Fruit fly (Drosophila melanogaster) whole organism, prepupa: ENCODE data around the gene rho-4.
A peak's percentile ranks its signal among the peaks of the same experiment; 100 is the strongest.

ENCODE experiments used
- Blimp-1 ChIP-seq: fragments of 200-800 bp; sonication (Bioruptor generic); optimal IDR thresholded peaks from 3 replicates; lab custom pipeline; 2017; ENCODE audit warnings: missing biosample characterization, missing genetic modification characterization, mild to moderate bottlenecking, moderate library complexity, missing genetic modification reagents
- CG10631 ChIP-seq: fragments of 200-800 bp; sonication (Bioruptor generic); optimal IDR thresholded peaks from 2 replicates; lab custom pipeline; 2016; ENCODE audit warnings: missing biosample characterization, missing genetic modification characterization
- CG11294 ChIP-seq: fragments of 200-800 bp; sonication (Bioruptor generic); IDR thresholded peaks from 2 replicates; pipeline ENCODE4 v1.3.6; 2022; ENCODE audit warnings: missing biosample characterization, missing genetic modification characterization
- CG11762 ChIP-seq: fragments of 200-800 bp; sonication (Bioruptor generic); optimal IDR thresholded peaks from 3 replicates; lab custom pipeline; 2016; ENCODE audit warnings: missing biosample characterization, missing genetic modification characterization; ENCODE audit not compliant: insufficient read depth
- CG11902 ChIP-seq: fragments of 200-800 bp; sonication (Bioruptor generic); optimal IDR thresholded peaks from 3 replicates; lab custom pipeline; 2016; ENCODE audit warnings: missing biosample characterization, missing genetic modification characterization
- CG15336 ChIP-seq: fragments of 200-800 bp; sonication (Bioruptor generic); IDR thresholded peaks from 2 replicates; pipeline ENCODE4 v1.3.6; 2022; ENCODE audit warnings: missing biosample characterization, missing genetic modification characterization
- CG1621 ChIP-seq: fragments of 200-800 bp; sonication (Bioruptor generic); optimal IDR thresholded peaks from 3 replicates; lab custom pipeline; 2018; ENCODE audit warnings: missing biosample characterization, mild to moderate bottlenecking, missing genetic modification characterization
- CG16779 ChIP-seq: fragments of 200-800 bp; sonication (Bioruptor generic); optimal IDR thresholded peaks from 3 replicates; lab custom pipeline; 2017; ENCODE audit warnings: missing biosample characterization, mild to moderate bottlenecking, missing genetic modification characterization
- CG3032 ChIP-seq: fragments of 200-800 bp; optimal IDR thresholded peaks from 2 replicates; lab custom pipeline; 2019; ENCODE audit warnings: missing biosample characterization, mild to moderate bottlenecking, missing genetic modification characterization, moderate library complexity
- CG32006 ChIP-seq: fragments of 200-800 bp; sonication (Bioruptor generic); optimal IDR thresholded peaks from 3 replicates; lab custom pipeline; 2017; ENCODE audit warnings: missing biosample characterization, mild to moderate bottlenecking, missing genetic modification characterization
- CG3919 ChIP-seq: fragments of 200-800 bp; sonication (Bioruptor generic); optimal IDR thresholded peaks from 3 replicates; lab custom pipeline; 2016; ENCODE audit warnings: missing biosample characterization, missing genetic modification characterization
- CG4318 ChIP-seq: fragments of 200-800 bp; sonication (Bioruptor generic); optimal IDR thresholded peaks from 3 replicates; lab custom pipeline; 2017; ENCODE audit warnings: missing biosample characterization, mild to moderate bottlenecking, missing genetic modification characterization
- CG6163 ChIP-seq: fragments of 200-800 bp; sonication (Bioruptor generic); IDR thresholded peaks from 3 replicates; pipeline ENCODE4 v1.3.6; 2022; ENCODE audit warnings: missing biosample characterization, missing genetic modification characterization
- CG6808 ChIP-seq: fragments of 200-800 bp; sonication (Bioruptor generic); optimal IDR thresholded peaks from 3 replicates; lab custom pipeline; 2017; ENCODE audit warnings: missing biosample characterization, missing genetic modification characterization, mild to moderate bottlenecking, moderate library complexity, missing genetic modification reagents
- CG6854 ChIP-seq: fragments of 200-800 bp; sonication (Bioruptor generic); optimal IDR thresholded peaks from 2 replicates; lab custom pipeline; 2017; ENCODE audit warnings: missing biosample characterization, mild to moderate bottlenecking, missing genetic modification characterization
- CG7368 ChIP-seq: fragments of 200-800 bp; sonication (Bioruptor generic); optimal IDR thresholded peaks from 3 replicates; lab custom pipeline; 2016; ENCODE audit warnings: missing biosample characterization, missing genetic modification characterization
- CG8119 ChIP-seq: fragments of 200-800 bp; sonication (Bioruptor generic); IDR thresholded peaks from 3 replicates; pipeline ENCODE4 v1.3.6; 2022; ENCODE audit warnings: missing biosample characterization, missing genetic modification characterization
- CG8319 ChIP-seq: fragments of 200-800 bp; sonication (Bioruptor generic); optimal IDR thresholded peaks from 3 replicates; lab custom pipeline; 2016; ENCODE audit warnings: missing biosample characterization, missing genetic modification characterization
- CG8632 ChIP-seq: fragments of 200-800 bp; sonication (Bioruptor generic); optimal IDR thresholded peaks from 3 replicates; lab custom pipeline; 2016; ENCODE audit warnings: missing biosample characterization, missing genetic modification characterization
- Eip75B ChIP-seq: fragments of 200-800 bp; sonication (Bioruptor generic); optimal IDR thresholded peaks from 3 replicates; lab custom pipeline; 2016; ENCODE audit warnings: missing biosample characterization, missing genetic modification characterization
- Eip78C ChIP-seq: fragments of 200-800 bp; sonication (Bioruptor generic); peaks from one replicate; lab custom pipeline; 2016; ENCODE audit warnings: missing biosample characterization, missing genetic modification characterization
- Eip93F ChIP-seq: fragments of 200-800 bp; sonication (Bioruptor generic); optimal IDR thresholded peaks from 2 replicates; lab custom pipeline; 2016; ENCODE audit warnings: missing biosample characterization, mild to moderate bottlenecking, missing genetic modification characterization
- Ets96B ChIP-seq: fragments of 200-800 bp; optimal IDR thresholded peaks from 2 replicates; lab custom pipeline; 2019; ENCODE audit warnings: missing biosample characterization, mild to moderate bottlenecking, missing genetic modification characterization, moderate library complexity
- Gug ChIP-seq: fragments of 200-800 bp; sonication (Bioruptor generic); IDR thresholded peaks from 2 replicates; pipeline ENCODE4 v1.3.6; 2022; ENCODE audit warnings: missing biosample characterization, missing genetic modification characterization
- Hr39 ChIP-seq: fragments of 200-800 bp; sonication (Bioruptor generic); optimal IDR thresholded peaks from 2 replicates; lab custom pipeline; 2016; ENCODE audit warnings: missing biosample characterization, missing genetic modification characterization
- Hr4 ChIP-seq: fragments of 200-800 bp; sonication (Bioruptor generic); optimal IDR thresholded peaks from 3 replicates; lab custom pipeline; 2016; ENCODE audit warnings: missing biosample characterization, missing genetic modification characterization
- Lpt ChIP-seq: fragments of 200-800 bp; sonication (Bioruptor generic); optimal IDR thresholded peaks from 3 replicates; lab custom pipeline; 2016; ENCODE audit warnings: missing biosample characterization, missing genetic modification characterization
- Met ChIP-seq: fragments of 200-800 bp; sonication (Bioruptor generic); optimal IDR thresholded peaks from 3 replicates; lab custom pipeline; 2016; ENCODE audit warnings: missing biosample characterization, missing genetic modification characterization
- OdsH ChIP-seq: fragments of 200-800 bp; sonication (Bioruptor generic); optimal IDR thresholded peaks from 3 replicates; lab custom pipeline; 2016; ENCODE audit warnings: missing biosample characterization, missing genetic modification characterization
- Smox ChIP-seq: fragments of 200-800 bp; sonication (Bioruptor generic); optimal IDR thresholded peaks from 3 replicates; lab custom pipeline; 2016; ENCODE audit warnings: missing biosample characterization, missing genetic modification characterization
- Sox102F ChIP-seq: fragments of 200-800 bp; sonication (Bioruptor generic); optimal IDR thresholded peaks from 2 replicates; lab custom pipeline; 2016; ENCODE audit warnings: missing biosample characterization, mild to moderate bottlenecking, missing genetic modification characterization
- acj6 ChIP-seq: fragments of 200-800 bp; sonication (Bioruptor generic); optimal IDR thresholded peaks from 3 replicates; lab custom pipeline; 2016; ENCODE audit warnings: missing biosample characterization, missing genetic modification characterization
- cyc ChIP-seq: fragments of 200-800 bp; sonication (Bioruptor generic); optimal IDR thresholded peaks from 3 replicates; lab custom pipeline; 2016; ENCODE audit warnings: missing biosample characterization, missing genetic modification characterization
- dsx ChIP-seq: fragments of 200-800 bp; optimal IDR thresholded peaks from 3 replicates; lab custom pipeline; 2019; ENCODE audit warnings: missing biosample characterization, mild to moderate bottlenecking, missing genetic modification characterization, moderate library complexity; ENCODE audit not compliant: poor library complexity, severe bottlenecking
- eg ChIP-seq: fragments of 200-800 bp; sonication (Bioruptor generic); IDR thresholded peaks from 3 replicates; pipeline ENCODE4 v1.3.6; 2022; ENCODE audit warnings: missing biosample characterization, missing genetic modification characterization
- fd59A ChIP-seq: fragments of 200-800 bp; sonication (Bioruptor generic); optimal IDR thresholded peaks from 2 replicates; lab custom pipeline; 2017; ENCODE audit warnings: missing biosample characterization, mild to moderate bottlenecking, missing genetic modification characterization, missing genetic modification reagents
- fkh ChIP-seq: fragments of 200-800 bp; sonication (Bioruptor generic); optimal IDR thresholded peaks from 3 replicates; lab custom pipeline; 2017; ENCODE audit warnings: missing biosample characterization, mild to moderate bottlenecking, missing genetic modification characterization, moderate library complexity
- lz ChIP-seq: fragments of 200-800 bp; sonication (Bioruptor generic); optimal IDR thresholded peaks from 3 replicates; lab custom pipeline; 2016; ENCODE audit warnings: missing biosample characterization, missing genetic modification characterization
- pdm3 ChIP-seq: fragments of 200-800 bp; sonication (Bioruptor generic); optimal IDR thresholded peaks from 3 replicates; lab custom pipeline; 2016; ENCODE audit warnings: missing biosample characterization, missing genetic modification characterization
- salr ChIP-seq, 2 experiments: fragments of 200-800 bp; sonication (Bioruptor generic); optimal IDR thresholded peaks; 3 replicates each; lab custom pipeline; 2016 to 2018; ENCODE audit warnings: missing biosample characterization in 2 of 2, missing genetic modification characterization in 2 of 2, mild to moderate bottlenecking in 1 of 2
- spab ChIP-seq: fragments of 200-800 bp; sonication (Bioruptor generic); optimal IDR thresholded peaks from 2 replicates; lab custom pipeline; 2017; ENCODE audit warnings: missing biosample characterization, mild to moderate bottlenecking, missing genetic modification characterization, missing genetic modification reagents
- ss ChIP-seq, 2 experiments: fragments of 200-800 bp; sonication (Bioruptor generic); optimal IDR thresholded peaks; 2 replicates in 1 of 2; 3 replicates in 1 of 2; lab custom pipeline; 2017 to 2018; ENCODE audit warnings: mild to moderate bottlenecking in 2 of 2, missing biosample characterization in 2 of 2, missing genetic modification characterization in 2 of 2, moderate library complexity in 1 of 2
- svp ChIP-seq: fragments of 200-800 bp; sonication (Bioruptor generic); peaks from one replicate; lab custom pipeline; 2016; ENCODE audit warnings: missing biosample characterization, missing genetic modification characterization
- topi ChIP-seq: fragments of 200-800 bp; sonication (Bioruptor generic); optimal IDR thresholded peaks from 3 replicates; lab custom pipeline; 2016; ENCODE audit warnings: missing biosample characterization, missing genetic modification characterization

rho-4 gene

DNA sequence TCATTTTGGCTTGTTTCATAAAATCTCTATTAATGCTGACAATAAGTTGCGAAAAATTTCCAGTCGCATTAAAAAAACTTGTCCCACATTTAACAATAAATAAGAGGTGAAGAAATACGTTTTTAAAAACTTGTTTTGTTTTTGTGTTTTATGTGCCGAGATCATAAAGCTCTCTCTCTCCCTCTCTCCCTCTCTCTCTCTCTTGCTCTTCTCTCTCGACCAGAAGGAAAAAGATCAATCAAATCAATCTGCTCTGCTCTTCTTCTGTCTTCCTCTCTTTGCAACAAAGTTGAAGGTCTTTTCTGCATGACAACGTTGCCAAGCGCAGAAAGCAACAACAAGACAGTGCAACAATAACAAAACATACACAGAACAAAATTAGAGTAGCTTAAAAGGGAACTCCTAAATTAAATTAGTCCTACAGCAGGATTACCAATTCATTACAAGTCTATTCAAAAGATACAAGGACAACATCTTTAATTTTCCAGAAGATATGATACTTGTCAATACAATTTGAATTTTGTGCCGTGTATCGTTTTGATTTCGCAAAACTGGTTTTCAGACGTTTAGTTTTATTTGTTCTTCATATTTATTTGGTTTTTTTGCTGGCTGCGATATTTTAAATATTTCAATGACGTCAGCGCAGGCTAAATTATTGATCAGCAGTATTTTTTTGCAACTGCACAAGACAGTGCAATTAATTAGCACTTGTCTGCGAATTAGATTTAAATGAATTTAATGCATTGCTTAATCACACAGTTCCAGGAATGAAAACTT lies 23.2 kb downstream of the rho-4 start (continued):
- TF ChIP-seq Eip75B (GFP tag; lab: Kevin White, UChicago) (peak; percentile 92), Ets96B (tag; lab: Kevin White, UChicago) (peak; percentile 96), CG10631 (GFP tag; lab: Kevin White, UChicago) (peak; percentile 96), CG3919 (GFP tag; lab: Kevin White, UChicago) (peak; percentile 97), dsx (peak; percentile 100), CG11294 (GFP tag; lab: Robert Waterston, UW) (peak; percentile 92), Sox102F (peak; percentile 98), Met (peak; percentile 100), spab (GFP tag; lab: Kevin White, UChicago) (peak; percentile 93), CG4318 (GFP tag; lab: Kevin White, UChicago) (peak; percentile 85), Blimp-1 (GFP tag; lab: Kevin White, UChicago) (peak; percentile 92), salr (GFP tag; optimal IDR thresholded peaks at IDR 0.05; lab: Kevin White, UChicago) (peak; percentile 94 to 95), CG11902 (GFP tag; lab: Kevin White, UChicago) (peak; percentile 94), pdm3 (GFP tag; lab: Kevin White, UChicago) (peak; percentile 98), fkh (GFP tag; lab: Kevin White, UChicago) (no peak), CG8632 (peak; percentile 96), eg (peak; percentile 97), CG32006 (peak; percentile 94), CG1621 (peak; percentile 95), CG7368 (GFP tag; lab: Kevin White, UChicago) (peak; percentile 97), Hr4 (GFP tag; lab: Kevin White, UChicago) (peak; percentile 91), CG15336 (GFP tag; lab: Robert Waterston, UW) (peak; percentile 96), Gug (GFP tag; lab: Robert Waterston, UW) (peak; percentile 91), cyc (GFP tag; lab: Kevin White, UChicago) (peak; percentile 98), Hr39 (GFP tag; lab: Kevin White, UChicago) (peak; percentile 98), CG6854 (GFP tag; lab: Kevin White, UChicago) (peak; percentile 95), lz (GFP tag; lab: Kevin White, UChicago) (peak; percentile 98), CG6808 (peak; percentile 95), acj6 (GFP tag; lab: Kevin White, UChicago) (peak; percentile 96)
- TF ChIP-seq, all 60 proteins: peak for 59

DNA sequence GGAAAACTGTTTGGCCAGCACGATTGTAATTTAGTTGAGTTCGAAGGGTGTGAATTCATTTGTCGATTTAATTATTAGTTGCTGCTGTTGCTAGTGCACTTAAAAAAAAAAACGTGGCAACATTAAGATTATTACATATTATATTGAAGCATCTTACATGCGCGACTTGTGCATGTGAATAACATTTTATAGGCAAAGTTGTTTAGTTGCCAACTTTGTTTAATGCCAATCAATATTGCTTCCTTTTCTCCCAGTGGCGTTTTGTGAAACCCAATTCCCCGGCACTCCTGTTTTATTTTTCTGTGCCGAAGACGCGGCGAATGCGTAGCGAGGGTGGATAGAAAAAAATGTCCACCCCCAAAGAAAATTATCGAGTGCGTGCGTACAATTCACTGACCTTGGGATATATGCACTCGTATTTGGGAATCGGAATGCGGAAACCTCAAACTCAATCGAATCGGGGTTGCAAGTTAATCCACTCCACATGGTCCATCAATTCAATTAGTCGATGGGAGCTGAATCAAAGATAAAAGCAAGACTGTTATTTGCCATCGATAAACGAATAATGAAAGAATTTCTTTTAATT lies 29.4 kb downstream of the rho-4 start:
- peak; percentile 9 for TF ChIP-seq Hr4 (GFP tag; lab: Kevin White, UChicago)
- peak; percentile 35 for TF ChIP-seq pdm3 (GFP tag; lab: Kevin White, UChicago)
- peak; percentile 39 for TF ChIP-seq Met
- no peak for TF ChIP-seq CG8319
- no peak for TF ChIP-seq CG8119 (GFP tag; lab: Robert Waterston, UW)
- TF ChIP-seq CG11762 (GFP tag; lab: Kevin White, UChicago), result no peak
- no peak for TF ChIP-seq dsx
- no peak for TF ChIP-seq CG11902 (GFP tag; lab: Kevin White, UChicago)
- TF ChIP-seq Eip93F (GFP tag; lab: Kevin White, UChicago), result no peak
- no peak for TF ChIP-seq CG16779 (tag; lab: Kevin White, UChicago)
- TF ChIP-seq CG3032, result no peak
- 0 out of 3 replicates have a peak, but pooled peaks have one; percentile 42 for TF ChIP-seq CG6163 (GFP tag; lab: Robert Waterston, UW)
- no peak for TF ChIP-seq Lpt (GFP tag; lab: Kevin White, UChicago)
- no peak for TF ChIP-seq CG7368 (GFP tag; lab: Kevin White, UChicago)
- TF ChIP-seq CG32006, result no peak
- no peak for TF ChIP-seq fd59A (GFP tag; lab: Kevin White, UChicago)
- no peak for TF ChIP-seq ss (GFP tag; optimal IDR thresholded peaks at IDR 0.05; lab: Kevin White, UChicago)
- TF ChIP-seq OdsH (GFP tag; lab: Kevin White, UChicago), result peak; percentile 11
- no peak for TF ChIP-seq Smox
- peak; percentile 4 for TF ChIP-seq CG3919 (GFP tag; lab: Kevin White, UChicago)
- TF ChIP-seq CG1621, result no peak
- TF ChIP-seq topi (GFP tag; lab: Kevin White, UChicago), result no peak
- no peak for TF ChIP-seq Sox102F
- TF ChIP-seq CG11294 (GFP tag; lab: Robert Waterston, UW), result no peak
- TF ChIP-seq eg, result 0 out of 3 replicates have a peak, but pooled peaks have one; percentile 18
- peak; percentile 0 for TF ChIP-seq lz (GFP tag; lab: Kevin White, UChicago)
- TF ChIP-seq Eip78C (GFP tag; lab: Kevin White, UChicago), result peak; percentile 70
- no peak for TF ChIP-seq svp (GFP tag; lab: Kevin White, UChicago)
- no peak for TF ChIP-seq CG8632
- no peak for TF ChIP-seq Gug (GFP tag; lab: Robert Waterston, UW)
